Worm (Caenorhabditis elegans): ENCODE data around the gene ZK1290.13.

ZK1290.13 gene

ce11 chrII:7542952-7543351, 8.1 kb downstream of the ZK1290.13 start:
- TF ChIP-seq php-3 (GFP tag; IDR thresholded peaks at IDR 0.05) (no peak), F37D6.2 (tag; optimal IDR thresholded peaks at IDR 0.05) (no peak), unc-62 (GFP tag; optimal IDR thresholded peaks at IDR 0.05 in 1 of 2) (no peak), unc-62 (tag; optimal IDR thresholded peaks at IDR 0.05) (no peak), hmg-1.1 (GFP tag; IDR thresholded peaks at IDR 0.05) (no peak), aha-1 (tag) (no peak), zfp-3 (GFP tag; conservative IDR thresholded peaks at IDR 0.05) (no peak), nhr-25 (tag; optimal IDR thresholded peaks at IDR 0.05; ENCODE audit: borderline replicate concordance, insufficient read depth) (no peak), lin-13 (GFP tag; optimal IDR thresholded peaks at IDR 0.05) (no peak), dpl-1 (GFP tag; optimal IDR thresholded peaks at IDR 0.05) (no peak), aly-2 (tag; optimal IDR thresholded peaks at IDR 0.05) (no peak), ctbp-1 (GFP tag; IDR thresholded peaks at IDR 0.05) (no peak), lin-29 (GFP tag; IDR thresholded peaks at IDR 0.05) (no peak), dmd-8 (GFP tag; IDR thresholded peaks at IDR 0.05) (no peak), R02D3.7 (tag; optimal IDR thresholded peaks at IDR 0.05) (no peak), jun-1 (tag; optimal IDR thresholded peaks at IDR 0.05) (no peak)

ce11 chrII:7543808-7544207, 9.0 kb downstream of the ZK1290.13 start, which contains the start of gene rol-8:
rol-8 (plus strand) TSS chrII:7544108.
- no peak for TF ChIP-seq F37D6.2 (tag; optimal IDR thresholded peaks at IDR 0.05)
- TF ChIP-seq zag-1 (tag; optimal IDR thresholded peaks at IDR 0.05) = no peak
- peak in 1 of 2 experiments; percentile 60 for TF ChIP-seq unc-62 (GFP tag; optimal IDR thresholded peaks at IDR 0.05 in 1 of 2)
- TF ChIP-seq unc-62 (tag; optimal IDR thresholded peaks at IDR 0.05) = no peak

DNA sequence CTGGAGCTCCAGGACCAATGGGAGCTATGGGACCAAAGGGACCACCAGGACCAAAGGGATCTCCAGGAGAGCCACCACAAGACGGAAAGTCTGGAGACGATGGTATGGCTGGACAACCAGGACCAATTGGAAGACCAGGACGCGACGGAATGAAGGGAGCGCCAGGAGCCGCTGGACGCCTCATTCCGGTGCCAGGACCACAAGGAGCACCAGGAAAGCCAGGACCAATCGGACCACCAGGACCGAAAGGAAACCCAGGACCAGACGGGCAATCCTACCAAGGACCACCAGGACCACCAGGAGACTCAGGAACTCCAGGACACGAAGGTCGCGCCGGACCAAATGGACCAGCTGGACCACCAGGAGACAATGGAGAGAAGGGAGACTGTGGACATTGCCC, 10.0 kb downstream of the ZK1290.13 start:
- TF ChIP-seq F44E2.7 (GFP tag; IDR thresholded peaks at IDR 0.05) (no peak), snpc-4 (tag; optimal IDR thresholded peaks at IDR 0.05) (no peak), set-16 (GFP tag; IDR thresholded peaks at IDR 0.05) (peak; percentile 88), attf-4 (tag; optimal IDR thresholded peaks at IDR 0.05) (no peak), jun-1 (tag; optimal IDR thresholded peaks at IDR 0.05) (no peak)

DNA sequence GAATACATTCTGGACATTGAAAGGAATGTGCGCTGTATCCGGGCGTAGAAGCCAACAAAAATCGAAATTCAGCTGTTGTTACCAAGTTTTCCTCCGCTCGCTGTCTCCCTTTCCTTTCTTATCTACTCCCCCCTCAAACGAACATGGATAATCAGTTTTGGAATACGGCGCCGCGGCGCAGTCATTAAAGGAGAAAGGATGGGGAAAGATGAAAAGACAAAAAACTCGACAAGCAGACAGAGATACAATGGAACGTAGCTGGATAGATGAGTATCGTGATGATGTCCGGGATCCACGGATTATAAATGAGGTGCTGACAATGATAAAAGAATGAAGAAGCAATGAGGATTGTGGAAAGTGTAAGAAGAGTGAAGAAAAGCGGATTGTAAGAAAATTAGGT, 10.6 kb downstream of the ZK1290.13 start:
- no peak for TF ChIP-seq daf-12 (tag; optimal IDR thresholded peaks at IDR 0.05)
- TF ChIP-seq egl-27 (tag; optimal IDR thresholded peaks at IDR 0.05) = no peak
- no peak for TF ChIP-seq nhr-77 (tag; optimal IDR thresholded peaks at IDR 0.05)
- no peak for TF ChIP-seq Y75B8A.6 (GFP tag; IDR thresholded peaks at IDR 0.05)
- no peak for TF ChIP-seq ces-1 (GFP tag; optimal IDR thresholded peaks at IDR 0.05)
- no peak for TF ChIP-seq egl-43 (GFP tag; IDR thresholded peaks at IDR 0.05)
- TF ChIP-seq nhr-111 (GFP tag; optimal IDR thresholded peaks at IDR 0.05) = no peak
- TF ChIP-seq ztf-7 (tag; optimal IDR thresholded peaks at IDR 0.05) = no peak
- TF ChIP-seq ceh-62 (tag; optimal IDR thresholded peaks at IDR 0.05) = no peak
- no peak for TF ChIP-seq skn-1 (tag; optimal IDR thresholded peaks at IDR 0.05)
- no peak for TF ChIP-seq fkh-10 (GFP tag; optimal IDR thresholded peaks at IDR 0.05)
- TF ChIP-seq hlh-11 (tag; optimal IDR thresholded peaks at IDR 0.05) = peak; percentile 58
- TF ChIP-seq mxl-3 (GFP tag; optimal IDR thresholded peaks at IDR 0.05) = peak; percentile 38
- no peak for TF ChIP-seq lim-7 (GFP tag; IDR thresholded peaks at IDR 0.05)
- TF ChIP-seq nhr-28 (tag; optimal IDR thresholded peaks at IDR 0.05) = peak; percentile 42
- TF ChIP-seq unc-130 (GFP tag; optimal IDR thresholded peaks at IDR 0.05) = no peak
- TF ChIP-seq lin-39 (tag; optimal IDR thresholded peaks at IDR 0.05) = no peak
- TF ChIP-seq gei-8 (GFP tag; optimal IDR thresholded peaks at IDR 0.05) = no peak
- no peak for TF ChIP-seq dpl-1 (GFP tag; optimal IDR thresholded peaks at IDR 0.05)
- TF ChIP-seq nhr-11 (tag; optimal IDR thresholded peaks at IDR 0.05) = no peak
- no peak for TF ChIP-seq attf-4 (tag; optimal IDR thresholded peaks at IDR 0.05)
- TF ChIP-seq aha-1 (tag) = peak; percentile 94
- no peak for TF ChIP-seq F37D6.2 (tag; optimal IDR thresholded peaks at IDR 0.05)
- TF ChIP-seq fos-1 (tag; optimal IDR thresholded peaks at IDR 0.05) = no peak
- no peak for TF ChIP-seq mxl-2 (GFP tag; conservative IDR thresholded peaks at IDR 0.05)
- no peak for TF ChIP-seq F10B5.3 (tag; optimal IDR thresholded peaks at IDR 0.05)
- TF ChIP-seq Y105C5A.15 (GFP tag; IDR thresholded peaks at IDR 0.05) = no peak
- TF ChIP-seq dve-1 (tag; optimal IDR thresholded peaks at IDR 0.05; ENCODE audit: insufficient read depth) = no peak
- no peak for TF ChIP-seq hlh-30 (tag; optimal IDR thresholded peaks at IDR 0.05; ENCODE audit: insufficient read depth)
- no peak for TF ChIP-seq ctbp-1 (GFP tag; IDR thresholded peaks at IDR 0.05)
- TF ChIP-seq daf-19 (GFP tag; conservative IDR thresholded peaks at IDR 0.05) = no peak
- TF ChIP-seq T26A8.4 (GFP tag; IDR thresholded peaks at IDR 0.05) = peak; percentile 53; the same call in 1 of the 2 replicates

Data from whole organism, L4 larva.